Fruit fly (Drosophila melanogaster): Measurements from ENCODE around the gene CheB38a.

dm6 chr2L:20807617-20808509 is 10.5 kb downstream of the CheB38a start:
- TF ChIP-seq scrt (GFP tag; optimal IDR thresholded peaks at IDR 0.05) (peak; percentile 59), CG11696 (GFP tag; IDR thresholded peaks at IDR 0.05) (no peak), HmgD (GFP tag; optimal IDR thresholded peaks at IDR 0.05) (no peak), ci (GFP tag; IDR thresholded peaks at IDR 0.05) (peak; percentile 8; the same call in 2 of the 3 replicates), CTCF (GFP tag; optimal IDR thresholded peaks at IDR 0.05) (no peak), repo (GFP tag; optimal IDR thresholded peaks at IDR 0.05) (no peak), Fer2 (tag; optimal IDR thresholded peaks at IDR 0.05) (peak; percentile 53), pfk (GFP tag; optimal IDR thresholded peaks at IDR 0.05) (peak; percentile 1)

All from whole organism, embryonic.